Worm (Caenorhabditis elegans): ENCODE data around the gene T25F10.3.

ce11 chrV:6751493-6752100, 6.7 kb downstream of the T25F10.3 start:
- TF ChIP-seq ceh-9 (tag; optimal IDR thresholded peaks at IDR 0.05) (no peak), ama-1 (optimal IDR thresholded peaks at IDR 0.05) (no peak), unc-86 (tag; optimal IDR thresholded peaks at IDR 0.05) (no peak), lin-11 (tag; optimal IDR thresholded peaks at IDR 0.05) (no peak), npax-4 (tag; optimal IDR thresholded peaks at IDR 0.05) (no peak), ceh-24 (tag; optimal IDR thresholded peaks at IDR 0.05) (no peak), nhr-11 (tag; optimal IDR thresholded peaks at IDR 0.05) (no peak)
